Fruit fly (Drosophila melanogaster) whole organism, prepupa: ENCODE data around the gene eEF1gamma.
A peak's percentile ranks its signal among the peaks of the same experiment; 100 is the strongest.

Experiments
- Blimp-1 ChIP-seq: fragments of 200-800 bp; sonication (Bioruptor generic); optimal IDR thresholded peaks from 3 replicates; lab custom pipeline; 2017; ENCODE audit warnings: missing biosample characterization, missing genetic modification characterization, mild to moderate bottlenecking, moderate library complexity, missing genetic modification reagents
- CG10669 ChIP-seq: fragments of 200-800 bp; sonication (Bioruptor generic); optimal IDR thresholded peaks from 3 replicates; lab custom pipeline; 2018; ENCODE audit warnings: missing biosample characterization, mild to moderate bottlenecking, missing genetic modification characterization, moderate library complexity
- CG11294 ChIP-seq: fragments of 200-800 bp; sonication (Bioruptor generic); IDR thresholded peaks from 2 replicates; pipeline ENCODE4 v1.3.6; 2022; ENCODE audit warnings: missing biosample characterization, missing genetic modification characterization
- CG11902 ChIP-seq: fragments of 200-800 bp; sonication (Bioruptor generic); optimal IDR thresholded peaks from 3 replicates; lab custom pipeline; 2016; ENCODE audit warnings: missing biosample characterization, missing genetic modification characterization
- CG15336 ChIP-seq: fragments of 200-800 bp; sonication (Bioruptor generic); IDR thresholded peaks from 2 replicates; pipeline ENCODE4 v1.3.6; 2022; ENCODE audit warnings: missing biosample characterization, missing genetic modification characterization
- CG16779 ChIP-seq: fragments of 200-800 bp; sonication (Bioruptor generic); optimal IDR thresholded peaks from 3 replicates; lab custom pipeline; 2017; ENCODE audit warnings: missing biosample characterization, mild to moderate bottlenecking, missing genetic modification characterization
- CG3032 ChIP-seq: fragments of 200-800 bp; optimal IDR thresholded peaks from 2 replicates; lab custom pipeline; 2019; ENCODE audit warnings: missing biosample characterization, mild to moderate bottlenecking, missing genetic modification characterization, moderate library complexity
- CG31627 ChIP-seq: fragments of 200-800 bp; sonication (Bioruptor generic); optimal IDR thresholded peaks from 3 replicates; lab custom pipeline; 2016; ENCODE audit warnings: missing biosample characterization, missing genetic modification characterization
- CG32006 ChIP-seq: fragments of 200-800 bp; sonication (Bioruptor generic); optimal IDR thresholded peaks from 3 replicates; lab custom pipeline; 2017; ENCODE audit warnings: missing biosample characterization, mild to moderate bottlenecking, missing genetic modification characterization
- CG34406 ChIP-seq: fragments of 200-800 bp; sonication (Bioruptor generic); optimal IDR thresholded peaks from 3 replicates; lab custom pipeline; 2016; ENCODE audit warnings: missing biosample characterization, missing genetic modification characterization
- CG4318 ChIP-seq: fragments of 200-800 bp; sonication (Bioruptor generic); optimal IDR thresholded peaks from 3 replicates; lab custom pipeline; 2017; ENCODE audit warnings: missing biosample characterization, mild to moderate bottlenecking, missing genetic modification characterization
- CG6163 ChIP-seq: fragments of 200-800 bp; sonication (Bioruptor generic); IDR thresholded peaks from 3 replicates; pipeline ENCODE4 v1.3.6; 2022; ENCODE audit warnings: missing biosample characterization, missing genetic modification characterization
- CG6808 ChIP-seq: fragments of 200-800 bp; sonication (Bioruptor generic); optimal IDR thresholded peaks from 3 replicates; lab custom pipeline; 2017; ENCODE audit warnings: missing biosample characterization, missing genetic modification characterization, mild to moderate bottlenecking, moderate library complexity, missing genetic modification reagents
- CG6854 ChIP-seq: fragments of 200-800 bp; sonication (Bioruptor generic); optimal IDR thresholded peaks from 2 replicates; lab custom pipeline; 2017; ENCODE audit warnings: missing biosample characterization, mild to moderate bottlenecking, missing genetic modification characterization
- CG7368 ChIP-seq: fragments of 200-800 bp; sonication (Bioruptor generic); optimal IDR thresholded peaks from 3 replicates; lab custom pipeline; 2016; ENCODE audit warnings: missing biosample characterization, missing genetic modification characterization
- CG8119 ChIP-seq: fragments of 200-800 bp; sonication (Bioruptor generic); IDR thresholded peaks from 3 replicates; pipeline ENCODE4 v1.3.6; 2022; ENCODE audit warnings: missing biosample characterization, missing genetic modification characterization
- CG8632 ChIP-seq: fragments of 200-800 bp; sonication (Bioruptor generic); optimal IDR thresholded peaks from 3 replicates; lab custom pipeline; 2016; ENCODE audit warnings: missing biosample characterization, missing genetic modification characterization
- Eip78C ChIP-seq: fragments of 200-800 bp; sonication (Bioruptor generic); peaks from one replicate; lab custom pipeline; 2016; ENCODE audit warnings: missing biosample characterization, missing genetic modification characterization
- Eip93F ChIP-seq: fragments of 200-800 bp; sonication (Bioruptor generic); optimal IDR thresholded peaks from 2 replicates; lab custom pipeline; 2016; ENCODE audit warnings: missing biosample characterization, mild to moderate bottlenecking, missing genetic modification characterization
- Gug ChIP-seq: fragments of 200-800 bp; sonication (Bioruptor generic); IDR thresholded peaks from 2 replicates; pipeline ENCODE4 v1.3.6; 2022; ENCODE audit warnings: missing biosample characterization, missing genetic modification characterization
- Hr38 ChIP-seq: sonication (Bioruptor generic); optimal IDR thresholded peaks from 2 replicates; lab custom pipeline; 2016; ENCODE audit warnings: missing biosample characterization, missing genetic modification characterization
- Hr4 ChIP-seq: fragments of 200-800 bp; sonication (Bioruptor generic); optimal IDR thresholded peaks from 3 replicates; lab custom pipeline; 2016; ENCODE audit warnings: missing biosample characterization, missing genetic modification characterization
- Lpt ChIP-seq: fragments of 200-800 bp; sonication (Bioruptor generic); optimal IDR thresholded peaks from 3 replicates; lab custom pipeline; 2016; ENCODE audit warnings: missing biosample characterization, missing genetic modification characterization
- OdsH ChIP-seq: fragments of 200-800 bp; sonication (Bioruptor generic); optimal IDR thresholded peaks from 3 replicates; lab custom pipeline; 2016; ENCODE audit warnings: missing biosample characterization, missing genetic modification characterization
- Smox ChIP-seq: fragments of 200-800 bp; sonication (Bioruptor generic); optimal IDR thresholded peaks from 3 replicates; lab custom pipeline; 2016; ENCODE audit warnings: missing biosample characterization, missing genetic modification characterization
- Sox14 ChIP-seq: fragments of 200-800 bp; sonication (Bioruptor generic); optimal IDR thresholded peaks from 3 replicates; lab custom pipeline; 2016; ENCODE audit warnings: missing biosample characterization, missing genetic modification characterization
- acj6 ChIP-seq: fragments of 200-800 bp; sonication (Bioruptor generic); optimal IDR thresholded peaks from 3 replicates; lab custom pipeline; 2016; ENCODE audit warnings: missing biosample characterization, missing genetic modification characterization
- dac ChIP-seq: fragments of 200-800 bp; sonication (Bioruptor generic); optimal IDR thresholded peaks from 2 replicates; lab custom pipeline; 2017; ENCODE audit warnings: missing biosample characterization, mild to moderate bottlenecking, missing genetic modification characterization
- dsx ChIP-seq: fragments of 200-800 bp; optimal IDR thresholded peaks from 3 replicates; lab custom pipeline; 2019; ENCODE audit warnings: missing biosample characterization, mild to moderate bottlenecking, missing genetic modification characterization, moderate library complexity; ENCODE audit not compliant: poor library complexity, severe bottlenecking
- eg ChIP-seq: fragments of 200-800 bp; sonication (Bioruptor generic); IDR thresholded peaks from 3 replicates; pipeline ENCODE4 v1.3.6; 2022; ENCODE audit warnings: missing biosample characterization, missing genetic modification characterization
- esn ChIP-seq: fragments of 200-800 bp; sonication (Bioruptor generic); optimal IDR thresholded peaks from 2 replicates; lab custom pipeline; 2016; ENCODE audit warnings: missing biosample characterization, mild to moderate bottlenecking, missing genetic modification characterization, moderate library complexity
- fd59A ChIP-seq: fragments of 200-800 bp; sonication (Bioruptor generic); optimal IDR thresholded peaks from 2 replicates; lab custom pipeline; 2017; ENCODE audit warnings: missing biosample characterization, mild to moderate bottlenecking, missing genetic modification characterization, missing genetic modification reagents
- fkh ChIP-seq: fragments of 200-800 bp; sonication (Bioruptor generic); optimal IDR thresholded peaks from 3 replicates; lab custom pipeline; 2017; ENCODE audit warnings: missing biosample characterization, mild to moderate bottlenecking, missing genetic modification characterization, moderate library complexity
- lz ChIP-seq: fragments of 200-800 bp; sonication (Bioruptor generic); optimal IDR thresholded peaks from 3 replicates; lab custom pipeline; 2016; ENCODE audit warnings: missing biosample characterization, missing genetic modification characterization
- net ChIP-seq: fragments of 200-800 bp; sonication (Bioruptor generic); optimal IDR thresholded peaks from 3 replicates; lab custom pipeline; 2016; ENCODE audit warnings: missing biosample characterization, missing genetic modification characterization
- salr ChIP-seq, 2 experiments: fragments of 200-800 bp; sonication (Bioruptor generic); optimal IDR thresholded peaks; 3 replicates each; lab custom pipeline; 2016 to 2018; ENCODE audit warnings: missing biosample characterization in 2 of 2, missing genetic modification characterization in 2 of 2, mild to moderate bottlenecking in 1 of 2
- spab ChIP-seq: fragments of 200-800 bp; sonication (Bioruptor generic); optimal IDR thresholded peaks from 2 replicates; lab custom pipeline; 2017; ENCODE audit warnings: missing biosample characterization, mild to moderate bottlenecking, missing genetic modification characterization, missing genetic modification reagents
- ss ChIP-seq, 2 experiments: fragments of 200-800 bp; sonication (Bioruptor generic); optimal IDR thresholded peaks; 2 replicates in 1 of 2; 3 replicates in 1 of 2; lab custom pipeline; 2017 to 2018; ENCODE audit warnings: mild to moderate bottlenecking in 2 of 2, missing biosample characterization in 2 of 2, missing genetic modification characterization in 2 of 2, moderate library complexity in 1 of 2
- svp ChIP-seq: fragments of 200-800 bp; sonication (Bioruptor generic); peaks from one replicate; lab custom pipeline; 2016; ENCODE audit warnings: missing biosample characterization, missing genetic modification characterization
- topi ChIP-seq: fragments of 200-800 bp; sonication (Bioruptor generic); optimal IDR thresholded peaks from 3 replicates; lab custom pipeline; 2016; ENCODE audit warnings: missing biosample characterization, missing genetic modification characterization

The eEF1gamma gene

dm6 chr3R:29204612-29205480, 15.1 kb upstream of the eEF1gamma start (continued):
- TF ChIP-seq CG34406 (GFP tag; lab: Kevin White, UChicago) (no peak), fkh (no peak), Sox14 (GFP tag; lab: Kevin White, UChicago) (peak; percentile 27), Lpt (GFP tag; lab: Kevin White, UChicago) (peak; percentile 46), acj6 (GFP tag; lab: Kevin White, UChicago) (peak; percentile 54), CG6854 (GFP tag; lab: Kevin White, UChicago) (no peak), CG10669 (GFP tag; lab: Kevin White, UChicago) (peak; percentile 20), Gug (GFP tag; lab: Robert Waterston, UW) (peak; percentile 45; the same call in 1 of the 2 replicates), Blimp-1 (GFP tag; lab: Kevin White, UChicago) (no peak), fd59A (GFP tag; lab: Kevin White, UChicago) (peak; percentile 41), CG6163 (GFP tag; lab: Robert Waterston, UW) (peak; percentile 48; the same call in 1 of the 3 replicates), CG11294 (no peak), spab (GFP tag; lab: Kevin White, UChicago) (peak; percentile 38), CG8119 (GFP tag; lab: Robert Waterston, UW) (peak; percentile 77), CG4318 (GFP tag; lab: Kevin White, UChicago) (peak; percentile 73), CG15336 (GFP tag; lab: Robert Waterston, UW) (peak; percentile 79)

- TF ChIP-seq ss (GFP tag; optimal IDR thresholded peaks at IDR 0.05; lab: Kevin White, UChicago) (peak in 1 of 2 experiments; percentile 23), lz (GFP tag; lab: Kevin White, UChicago) (no peak), CG6808 (GFP tag; lab: Kevin White, UChicago) (peak; percentile 33), dsx (GFP tag; lab: Kevin White, UChicago) (peak; percentile 47), salr (GFP tag; optimal IDR thresholded peaks at IDR 0.05; lab: Kevin White, UChicago) (peak in 1 of 2 experiments; percentile 3), Eip78C (GFP tag; lab: Kevin White, UChicago) (peak; percentile 64), CG32006 (GFP tag; lab: Kevin White, UChicago) (peak; percentile 22), CG6163 (GFP tag; lab: Robert Waterston, UW) (0 out of 3 replicates have a peak, but pooled peaks have one; percentile 5), eg (no peak), CG31627 (GFP tag; lab: Kevin White, UChicago) (no peak)
These were observed 13.6 kb upstream of the eEF1gamma start for dm6 chr3R:29206198-29207011.

dm6 chr3R:29207012-29207656, 12.8 kb upstream of the eEF1gamma start:
- TF ChIP-seq Hr4 (GFP tag; lab: Kevin White, UChicago) (peak; percentile 87), CG10669 (GFP tag; lab: Kevin White, UChicago) (peak; percentile 94), esn (GFP tag; lab: Kevin White, UChicago) (peak; percentile 87), Hr38 (GFP tag; lab: Kevin White, UChicago) (no peak), CG34406 (GFP tag; lab: Kevin White, UChicago) (peak; percentile 90), CG11902 (peak; percentile 88), CG16779 (tag; lab: Kevin White, UChicago) (peak; percentile 81), CG8632 (GFP tag; lab: Kevin White, UChicago) (peak; percentile 84), CG32006 (GFP tag; lab: Kevin White, UChicago) (peak; percentile 92), CG3032 (tag; lab: Kevin White, UChicago) (peak; percentile 95), Eip93F (GFP tag; lab: Kevin White, UChicago) (peak; percentile 80), CG4318 (GFP tag; lab: Kevin White, UChicago) (peak; percentile 83), topi (GFP tag; lab: Kevin White, UChicago) (peak; percentile 84), CG6808 (GFP tag; lab: Kevin White, UChicago) (peak; percentile 91), dac (GFP tag; lab: Kevin White, UChicago) (peak; percentile 77), OdsH (GFP tag; lab: Kevin White, UChicago) (peak; percentile 91), Smox (GFP tag; lab: Kevin White, UChicago) (peak; percentile 81), net (GFP tag; lab: Kevin White, UChicago) (peak; percentile 84), CG6854 (GFP tag; lab: Kevin White, UChicago) (peak; percentile 83), Gug (GFP tag; lab: Robert Waterston, UW) (peak; percentile 86), CG15336 (GFP tag; lab: Robert Waterston, UW) (peak; percentile 91), CG8119 (GFP tag; lab: Robert Waterston, UW) (peak; percentile 88), CG7368 (GFP tag; lab: Kevin White, UChicago) (peak; percentile 79), svp (GFP tag; lab: Kevin White, UChicago) (peak; percentile 97), fd59A (GFP tag; lab: Kevin White, UChicago) (peak; percentile 88), ss (GFP tag; optimal IDR thresholded peaks at IDR 0.05; lab: Kevin White, UChicago) (peak; percentile 91 to 92)
